Worm (Caenorhabditis elegans) whole organism, L4/young adult: ENCODE results near the gene chc-1.

Source experiments
- W03F9.2 ChIP-seq: fragments of 150-350 bp; optimal IDR thresholded peaks from 2 replicates; lab custom pipeline; 2014; ENCODE audit warnings: missing biosample characterization, missing genetic modification characterization
- dao-5 ChIP-seq: sonication (generic microtip); optimal IDR thresholded peaks from 2 replicates; lab custom pipeline; 2016; ENCODE audit warnings: missing genotype, missing genetic modification characterization, moderate library complexity, missing compliant biosample characterization
- him-1 ChIP-seq: sonication (generic microtip); optimal IDR thresholded peaks from 2 replicates; lab custom pipeline; 2016; ENCODE audit warnings: missing genotype, missing genetic modification reagents, missing genetic modification characterization, missing compliant biosample characterization

- TF ChIP-seq him-1 (tag; lab: Kevin White, UChicago) (no peak), dao-5 (tag; lab: Kevin White, UChicago) (no peak), W03F9.2 (tag; lab: Kevin White, UChicago) (no peak)
Measured at ce11 chrIII:10215882-10216281, 12.3 kb downstream of the chc-1 start.
